Fruit fly (Drosophila melanogaster) whole organism, embryonic: ENCODE measurements around the gene baf.
A peak's percentile ranks its signal among the peaks of the same experiment; 100 is the strongest.

Source experiments
- Aef1 ChIP-seq: fragments of 200-800 bp; sonication (Bioruptor generic); IDR thresholded peaks from 3 replicates; pipeline ENCODE4 v1.3.6; 2022; ENCODE audit warnings: missing biosample characterization, missing genetic modification characterization
- Antp ChIP-seq: fragments of 200-800 bp; sonication (Bioruptor generic); optimal IDR thresholded peaks from 3 replicates; lab custom pipeline; 2016; ENCODE audit warnings: missing biosample characterization, missing genetic modification characterization
- Blimp-1 ChIP-seq: fragments of 200-800 bp; sonication (Bioruptor generic); optimal IDR thresholded peaks from 3 replicates; lab custom pipeline; 2018; ENCODE audit warnings: missing biosample characterization, missing genetic modification characterization, mild to moderate bottlenecking, moderate library complexity, missing genetic modification reagents
- CG10366 ChIP-seq: fragments of 200-800 bp; sonication (Bioruptor generic); IDR thresholded peaks from 2 replicates; pipeline ENCODE4 v1.3.6; 2022; ENCODE audit warnings: missing biosample characterization, missing genetic modification characterization
- CG10654 ChIP-seq: fragments of 200-800 bp; sonication (Bioruptor generic); optimal IDR thresholded peaks from 2 replicates; lab custom pipeline; 2016; ENCODE audit warnings: missing biosample characterization, missing genetic modification characterization
- CG12155 ChIP-seq: fragments of 200-800 bp; sonication (Bioruptor generic); optimal IDR thresholded peaks from 3 replicates; lab custom pipeline; 2016; ENCODE audit warnings: missing biosample characterization, missing genetic modification characterization
- CG12299 ChIP-seq: fragments of 200-800 bp; sonication (Bioruptor generic); optimal IDR thresholded peaks from 2 replicates; lab custom pipeline; 2018; ENCODE audit warnings: missing biosample characterization, mild to moderate bottlenecking, missing genetic modification characterization
- CG13894 ChIP-seq: fragments of 200-800 bp; sonication (Bioruptor generic); optimal IDR thresholded peaks from 3 replicates; lab custom pipeline; 2018; ENCODE audit warnings: missing biosample characterization, mild to moderate bottlenecking, missing genetic modification characterization, moderate library complexity
- CG14050 ChIP-seq: fragments of 200-800 bp; sonication (Bioruptor generic); IDR thresholded peaks from 3 replicates; pipeline ENCODE4 v1.3.6; 2022; ENCODE audit warnings: missing biosample characterization, missing genetic modification characterization
- CG14710 ChIP-seq: fragments of 200-800 bp; sonication (Bioruptor generic); optimal IDR thresholded peaks from 3 replicates; lab custom pipeline; 2019; ENCODE audit warnings: missing biosample characterization, mild to moderate bottlenecking, missing genetic modification characterization, moderate library complexity
- CG15696 ChIP-seq: fragments of 200-800 bp; sonication (Bioruptor generic); optimal IDR thresholded peaks from 2 replicates; lab custom pipeline; 2019; ENCODE audit warnings: missing biosample characterization, mild to moderate bottlenecking, missing genetic modification characterization, moderate library complexity
- CG17361 ChIP-seq: fragments of 200-800 bp; sonication (Bioruptor generic); IDR thresholded peaks from 3 replicates; pipeline ENCODE4 v1.3.6; 2022; ENCODE audit warnings: missing biosample characterization, missing genetic modification characterization
- CG3407 ChIP-seq: fragments of 200-800 bp; sonication (Bioruptor generic); optimal IDR thresholded peaks from 2 replicates; lab custom pipeline; 2018; ENCODE audit warnings: missing biosample characterization, mild to moderate bottlenecking, missing genetic modification characterization
- CG4328 ChIP-seq: fragments of 200-800 bp; sonication (Bioruptor generic); optimal IDR thresholded peaks from 3 replicates; lab custom pipeline; 2017; ENCODE audit warnings: missing biosample characterization, missing genetic modification reagents, missing genetic modification characterization
- CG4360 ChIP-seq: fragments of 200-800 bp; sonication (Bioruptor generic); IDR thresholded peaks from 2 replicates; pipeline ENCODE4 v1.3.6; 2022; ENCODE audit warnings: missing biosample characterization, missing genetic modification characterization
- CG4820 ChIP-seq: fragments of 200-800 bp; sonication (Bioruptor generic); optimal IDR thresholded peaks from 3 replicates; lab custom pipeline; 2016; ENCODE audit warnings: missing biosample characterization, missing genetic modification characterization
- CG6765 ChIP-seq: fragments of 200-800 bp; sonication (Bioruptor generic); optimal IDR thresholded peaks from 3 replicates; lab custom pipeline; 2017; ENCODE audit warnings: missing biosample characterization, mild to moderate bottlenecking, missing genetic modification characterization
- CG7839 ChIP-seq: fragments of 200-800 bp; sonication (Bioruptor generic); optimal IDR thresholded peaks from 3 replicates; lab custom pipeline; 2018; ENCODE audit warnings: missing biosample characterization, mild to moderate bottlenecking, missing genetic modification characterization, moderate library complexity
- CG9932 ChIP-seq: fragments of 200-800 bp; sonication (Bioruptor generic); IDR thresholded peaks from 2 replicates; pipeline ENCODE4 v1.3.6; 2022; ENCODE audit warnings: missing biosample characterization, missing genetic modification characterization
- CkIIα-i1 ChIP-seq: fragments of 200-800 bp; sonication (Bioruptor generic); IDR thresholded peaks from 2 replicates; pipeline ENCODE4 v1.3.6; 2022; ENCODE audit warnings: missing biosample characterization, missing genetic modification characterization
- D19B ChIP-seq: fragments of 200-800 bp; sonication (Bioruptor generic); optimal IDR thresholded peaks from 2 replicates; lab custom pipeline; 2017; ENCODE audit warnings: missing biosample characterization, mild to moderate bottlenecking, missing genetic modification characterization
- Deaf1 ChIP-seq: fragments of 200-800 bp; optimal IDR thresholded peaks from 3 replicates; lab custom pipeline; 2019; ENCODE audit warnings: missing biosample characterization, mild to moderate bottlenecking, missing genetic modification characterization, moderate library complexity
- Doc2 ChIP-seq: fragments of 200-800 bp; sonication (Bioruptor generic); IDR thresholded peaks from 2 replicates; pipeline ENCODE4 v1.3.6; 2022; ENCODE audit warnings: missing biosample characterization, missing genetic modification characterization
- Doc3 ChIP-seq: fragments of 200-800 bp; sonication (Bioruptor generic); IDR thresholded peaks from 3 replicates; pipeline ENCODE4 v1.3.6; 2022; ENCODE audit warnings: missing biosample characterization, missing genetic modification characterization; ENCODE audit not compliant: partially characterized antibody
- Ets97D ChIP-seq: fragments of 200-800 bp; sonication (Bioruptor generic); optimal IDR thresholded peaks from 3 replicates; lab custom pipeline; 2016; ENCODE audit warnings: missing biosample characterization, missing genetic modification characterization
- H15 ChIP-seq: fragments of 200-800 bp; sonication (Bioruptor generic); IDR thresholded peaks from 3 replicates; pipeline ENCODE4 v1.3.6; 2022; ENCODE audit warnings: missing biosample characterization, missing genetic modification characterization
- HmgD ChIP-seq: fragments of 200-800 bp; sonication (Bioruptor generic); optimal IDR thresholded peaks from 3 replicates; lab custom pipeline; 2016; ENCODE audit warnings: missing biosample characterization, missing genetic modification characterization
- Sox102F ChIP-seq: fragments of 200-800 bp; sonication (Bioruptor generic); optimal IDR thresholded peaks from 2 replicates; lab custom pipeline; 2018; ENCODE audit warnings: missing biosample characterization, mild to moderate bottlenecking, missing genetic modification characterization, moderate library complexity
- TFAM ChIP-seq: fragments of 200-800 bp; sonication (Bioruptor generic); optimal IDR thresholded peaks from 2 replicates; lab custom pipeline; 2017; ENCODE audit warnings: missing biosample characterization, missing genetic modification characterization, inconsistent platforms
- Taf1 ChIP-seq: fragments of 200-800 bp; sonication (Bioruptor generic); IDR thresholded peaks from 2 replicates; pipeline ENCODE4 v1.3.6; 2022; ENCODE audit warnings: missing biosample characterization, missing genetic modification characterization
- Tbp ChIP-seq: fragments of >200 bp; optimal IDR thresholded peaks from 2 replicates; lab custom pipeline; 2018; ENCODE audit warnings: missing biosample characterization, missing genetic modification characterization
- bowl ChIP-seq: fragments of 200-800 bp; sonication (Bioruptor generic); IDR thresholded peaks from 2 replicates; pipeline ENCODE4 v1.3.6; 2022; ENCODE audit warnings: missing biosample characterization, missing genetic modification characterization
- cad ChIP-seq: fragments of >200 bp; optimal IDR thresholded peaks from 2 replicates; lab custom pipeline; 2017; ENCODE audit warnings: missing biosample characterization, missing genetic modification characterization
- croc ChIP-seq: fragments of 200-800 bp; sonication (Bioruptor generic); conservative IDR thresholded peaks from 3 replicates; pipeline ENCODE4 v1.3.6; 2022; ENCODE audit warnings: missing biosample characterization, missing genetic modification characterization
- danr ChIP-seq: fragments of 200-800 bp; sonication (Bioruptor generic); IDR thresholded peaks from 2 replicates; pipeline ENCODE4 v1.3.6; 2022; ENCODE audit warnings: missing biosample characterization, missing genetic modification characterization
- disco-r ChIP-seq: fragments of 200-800 bp; sonication (Bioruptor generic); optimal IDR thresholded peaks from 2 replicates; lab custom pipeline; 2016; ENCODE audit warnings: missing biosample characterization, missing genetic modification characterization
- fd3F ChIP-seq: fragments of 200-800 bp; sonication (Bioruptor generic); optimal IDR thresholded peaks from 2 replicates; lab custom pipeline; 2018; ENCODE audit warnings: missing biosample characterization, mild to moderate bottlenecking, missing genetic modification characterization, moderate library complexity
- gro ChIP-seq: fragments of 200-800 bp; sonication (Bioruptor generic); optimal IDR thresholded peaks from 2 replicates; lab custom pipeline; 2016; ENCODE audit warnings: missing biosample characterization, missing genetic modification characterization
- hth ChIP-seq: fragments of >200 bp; optimal IDR thresholded peaks from 2 replicates; lab custom pipeline; 2017; ENCODE audit warnings: inconsistent platforms
- insv ChIP-seq, 2 experiments: fragments of 200-800 bp; sonication (Bioruptor generic); optimal IDR thresholded peaks; 3 replicates each; lab custom pipeline; 2016 to 2018; ENCODE audit warnings: missing biosample characterization in 2 of 2, missing genetic modification characterization in 2 of 2
- knrl ChIP-seq: fragments of 200-800 bp; sonication (Bioruptor generic); IDR thresholded peaks from 3 replicates; pipeline ENCODE4 v1.3.6; 2022; ENCODE audit warnings: missing biosample characterization, missing genetic modification characterization; ENCODE audit not compliant: partially characterized antibody
- luna ChIP-seq: fragments of 200-800 bp; sonication (Bioruptor generic); optimal IDR thresholded peaks from 2 replicates; lab custom pipeline; 2016; ENCODE audit warnings: missing biosample characterization, missing genetic modification characterization
- mam ChIP-seq: fragments of 200-800 bp; sonication (Bioruptor generic); optimal IDR thresholded peaks from 3 replicates; lab custom pipeline; 2016; ENCODE audit warnings: missing biosample characterization, missing genetic modification characterization
- p53 ChIP-seq: fragments of 200-800 bp; sonication (Bioruptor generic); optimal IDR thresholded peaks from 2 replicates; lab custom pipeline; 2016; ENCODE audit warnings: missing biosample characterization, missing genetic modification characterization
- seq ChIP-seq: fragments of 200-800 bp; sonication (Bioruptor generic); IDR thresholded peaks from 2 replicates; pipeline ENCODE4 v1.3.6; 2022; ENCODE audit warnings: missing biosample characterization, missing genetic modification characterization
- sna ChIP-seq: fragments of 200-800 bp; sonication (Bioruptor generic); IDR thresholded peaks from 2 replicates; pipeline ENCODE4 v1.3.6; 2022; ENCODE audit warnings: missing biosample characterization, missing genetic modification characterization; ENCODE audit not compliant: partially characterized antibody
- usp ChIP-seq: fragments of >200 bp; optimal IDR thresholded peaks from 2 replicates; lab custom pipeline; 2017; ENCODE audit warnings: missing biosample characterization, missing genetic modification characterization
- wor ChIP-seq: fragments of 200-800 bp; sonication (Bioruptor generic); IDR thresholded peaks from 2 replicates; pipeline ENCODE4 v1.3.6; 2022; ENCODE audit warnings: missing biosample characterization, missing genetic modification characterization
- zen2 ChIP-seq: fragments of 200-800 bp; sonication (Bioruptor generic); IDR thresholded peaks from 3 replicates; pipeline ENCODE4 v1.3.6; 2022; ENCODE audit warnings: missing biosample characterization, missing genetic modification characterization; ENCODE audit not compliant: partially characterized antibody

baf gene

DNA sequence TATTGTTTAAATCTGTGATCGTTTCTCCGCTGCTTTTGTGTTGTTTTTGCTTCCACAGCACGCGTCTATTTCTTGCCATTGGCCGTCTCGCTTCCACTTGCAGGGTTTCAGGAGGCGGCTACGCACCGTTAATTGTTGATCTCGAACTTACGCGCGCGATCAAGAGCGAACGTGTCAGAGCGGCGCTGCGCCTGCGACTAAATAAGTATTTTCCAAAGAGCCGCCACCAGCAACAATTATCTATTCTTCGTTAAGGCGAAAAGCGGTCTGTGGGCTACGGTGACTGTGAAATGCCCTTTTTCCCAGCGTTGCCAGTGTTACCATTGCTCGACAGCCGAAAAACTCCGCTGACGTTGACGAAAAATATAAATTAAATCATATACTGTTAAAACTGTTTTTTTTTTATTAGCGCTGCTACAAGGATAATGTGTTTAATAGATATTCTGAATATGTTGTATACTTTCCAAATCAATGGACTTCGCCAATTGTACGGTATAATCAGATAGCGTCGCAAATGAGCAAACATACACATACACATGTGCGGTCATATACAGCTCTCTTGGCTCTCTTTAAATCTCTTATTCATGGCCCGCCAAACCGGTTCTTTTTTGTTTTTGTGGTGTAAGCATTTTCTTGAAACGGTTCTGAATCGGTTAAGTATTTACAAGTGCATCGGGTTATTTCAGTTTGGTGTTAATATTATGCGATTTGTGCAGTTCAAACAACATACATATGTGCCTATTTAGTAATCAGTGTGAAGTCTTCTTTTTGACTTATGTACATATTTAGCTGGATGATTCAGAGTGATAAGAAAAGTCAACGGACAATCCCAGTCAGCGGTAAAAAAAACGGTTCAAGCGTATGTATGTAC, 35.0 kb upstream of the baf start, which contains the start of gene pes (continued):
- TF ChIP-seq CkIIα-i1 (GFP tag; lab: Robert Waterston, UW) (peak; percentile 50; the same call in 1 of the 2 replicates), bowl (GFP tag; lab: Robert Waterston, UW) (0 out of 2 replicates have a peak, but pooled peaks have one; percentile 50), croc (GFP tag; lab: Robert Waterston, UW) (peak; percentile 95), Ets97D (GFP tag; lab: Kevin White, UChicago) (peak; percentile 64), seq (GFP tag; lab: Robert Waterston, UW) (peak; percentile 83), Doc3 (GFP tag; lab: Robert Waterston, UW) (no peak), cad (no peak), D19B (GFP tag; lab: Kevin White, UChicago) (peak; percentile 88), Antp (GFP tag; lab: Kevin White, UChicago) (peak; percentile 81), CG13894 (tag; lab: Kevin White, UChicago) (peak; percentile 95), CG3407 (GFP tag; lab: Kevin White, UChicago) (peak; percentile 36), CG4360 (GFP tag; lab: Robert Waterston, UW) (peak; percentile 68), TFAM (peak; percentile 65), H15 (GFP tag; lab: Robert Waterston, UW) (peak; percentile 93), knrl (GFP tag; lab: Robert Waterston, UW) (peak; percentile 28; the same call in 1 of the 3 replicates), CG4328 (peak; percentile 94), hth (lab: Kevin White, UChicago) (no peak), Aef1 (peak; percentile 92), Doc2 (peak; percentile 68; the same call in 1 of the 2 replicates), Blimp-1 (GFP tag; lab: Kevin White, UChicago) (peak; percentile 87), danr (GFP tag; lab: Robert Waterston, UW) (peak; percentile 93), CG10654 (GFP tag; lab: Kevin White, UChicago) (peak; percentile 88), luna (GFP tag; lab: Kevin White, UChicago) (no peak), zen2 (GFP tag; lab: Robert Waterston, UW) (no peak), insv (GFP tag; optimal IDR thresholded peaks at IDR 0.05; lab: Kevin White, UChicago) (peak in 1 of 2 experiments; percentile 76), CG17361 (peak; percentile 96), CG15696 (tag; lab: Kevin White, UChicago) (peak; percentile 92), CG12155 (peak; percentile 77), sna (GFP tag; lab: Robert Waterston, UW) (no peak), fd3F (GFP tag; lab: Kevin White, UChicago) (peak; percentile 84), disco-r (GFP tag; lab: Kevin White, UChicago) (no peak), CG4820 (GFP tag; lab: Kevin White, UChicago) (peak; percentile 92), CG14050 (GFP tag; lab: Robert Waterston, UW) (peak; percentile 86), usp (GFP tag; lab: Kevin White, UChicago) (no peak), HmgD (no peak), CG14710 (peak; percentile 93), CG12299 (tag; lab: Kevin White, UChicago) (peak; percentile 81), CG10366 (GFP tag; lab: Robert Waterston, UW) (peak; percentile 94), CG9932 (GFP tag; lab: Robert Waterston, UW) (peak; percentile 81), Sox102F (GFP tag; lab: Kevin White, UChicago) (peak; percentile 88), CG6765 (peak; percentile 92), mam (GFP tag; lab: Kevin White, UChicago) (peak; percentile 91), p53 (GFP tag; lab: Kevin White, UChicago) (peak; percentile 97), gro (GFP tag; lab: Kevin White, UChicago) (peak; percentile 92), Tbp (no peak), Taf1 (peak; percentile 88), Deaf1 (tag; lab: Kevin White, UChicago) (peak; percentile 58), CG7839 (peak; percentile 96), wor (GFP tag; lab: Robert Waterston, UW) (peak; percentile 90)
